Fruit fly (Drosophila melanogaster) whole organism, embryonic: ENCODE results near the gene Ns1.

Experiments
- CG12219 ChIP-seq: fragments of 200-800 bp; sonication (Bioruptor generic); optimal IDR thresholded peaks from 3 replicates; lab custom pipeline; 2018; ENCODE audit warnings: missing biosample characterization, mild to moderate bottlenecking, missing genetic modification characterization
- CG12236 ChIP-seq: fragments of 200-800 bp; sonication (Bioruptor generic); optimal IDR thresholded peaks from 2 replicates; lab custom pipeline; 2016; ENCODE audit warnings: missing biosample characterization, missing genetic modification characterization
- CG12659 ChIP-seq: fragments of 200-800 bp; sonication (Bioruptor generic); optimal IDR thresholded peaks from 3 replicates; lab custom pipeline; 2017; ENCODE audit warnings: mild to moderate bottlenecking, missing biosample characterization, missing genetic modification reagents, missing genetic modification characterization
- CG12769 ChIP-seq: fragments of 200-800 bp; sonication (Bioruptor generic); optimal IDR thresholded peaks from 2 replicates; lab custom pipeline; 2019; ENCODE audit warnings: missing biosample characterization, mild to moderate bottlenecking, missing genetic modification characterization, moderate library complexity
- CG13123 ChIP-seq: fragments of 200-800 bp; sonication (Bioruptor generic); optimal IDR thresholded peaks from 2 replicates; lab custom pipeline; 2016; ENCODE audit warnings: missing biosample characterization, missing genetic modification characterization
- CG13775 ChIP-seq: fragments of 200-800 bp; sonication (Bioruptor generic); optimal IDR thresholded peaks from 3 replicates; lab custom pipeline; 2017; ENCODE audit warnings: missing biosample characterization, mild to moderate bottlenecking, missing genetic modification characterization
- CG13894 ChIP-seq: fragments of 200-800 bp; sonication (Bioruptor generic); optimal IDR thresholded peaks from 3 replicates; lab custom pipeline; 2018; ENCODE audit warnings: missing biosample characterization, mild to moderate bottlenecking, missing genetic modification characterization, moderate library complexity
- CG14050 ChIP-seq: fragments of 200-800 bp; sonication (Bioruptor generic); IDR thresholded peaks from 3 replicates; pipeline ENCODE4 v1.3.6; 2022; ENCODE audit warnings: missing biosample characterization, missing genetic modification characterization
- CG15073 ChIP-seq: fragments of 200-800 bp; sonication (Bioruptor generic); optimal IDR thresholded peaks from 2 replicates; lab custom pipeline; 2016; ENCODE audit warnings: missing biosample characterization, missing genetic modification characterization
- CG15696 ChIP-seq: fragments of 200-800 bp; sonication (Bioruptor generic); optimal IDR thresholded peaks from 2 replicates; lab custom pipeline; 2019; ENCODE audit warnings: missing biosample characterization, mild to moderate bottlenecking, missing genetic modification characterization, moderate library complexity
- CG17802 ChIP-seq: fragments of 200-800 bp; sonication (Bioruptor generic); optimal IDR thresholded peaks from 2 replicates; lab custom pipeline; 2018; ENCODE audit warnings: missing biosample characterization, mild to moderate bottlenecking, missing genetic modification characterization, moderate library complexity
- CG17829 ChIP-seq: fragments of 200-800 bp; optimal IDR thresholded peaks from 2 replicates; lab custom pipeline; 2019; ENCODE audit warnings: missing biosample characterization, mild to moderate bottlenecking, missing genetic modification characterization, moderate library complexity
- CG2129 ChIP-seq: fragments of 200-800 bp; sonication (Bioruptor generic); IDR thresholded peaks from 2 replicates; pipeline ENCODE4 v1.3.6; 2022; ENCODE audit warnings: missing biosample characterization, missing genetic modification characterization; ENCODE audit not compliant: partially characterized antibody
- CG2712 ChIP-seq: fragments of 200-800 bp; optimal IDR thresholded peaks from 3 replicates; lab custom pipeline; 2019; ENCODE audit warnings: missing biosample characterization, mild to moderate bottlenecking, missing genetic modification characterization, moderate library complexity
- CG30403 ChIP-seq: fragments of 200-800 bp; sonication (Bioruptor generic); optimal IDR thresholded peaks from 3 replicates; lab custom pipeline; 2016; ENCODE audit warnings: missing biosample characterization, missing genetic modification characterization
- CG33213 ChIP-seq: fragments of 200-800 bp; sonication (Bioruptor generic); optimal IDR thresholded peaks from 3 replicates; lab custom pipeline; 2016; ENCODE audit warnings: missing biosample characterization, missing genetic modification characterization
- CG3407 ChIP-seq: fragments of 200-800 bp; sonication (Bioruptor generic); optimal IDR thresholded peaks from 2 replicates; lab custom pipeline; 2018; ENCODE audit warnings: missing biosample characterization, mild to moderate bottlenecking, missing genetic modification characterization
- CG34422 ChIP-seq: fragments of 200-800 bp; sonication (Bioruptor generic); IDR thresholded peaks from 3 replicates; pipeline ENCODE4 v1.3.6; 2022; ENCODE audit warnings: missing biosample characterization, missing genetic modification characterization
- CG5953 ChIP-seq: fragments of 200-800 bp; sonication (Bioruptor generic); IDR thresholded peaks from 2 replicates; pipeline ENCODE4 v1.3.6; 2022; ENCODE audit warnings: missing biosample characterization, missing genetic modification characterization
- CG6175 ChIP-seq: fragments of 200-800 bp; sonication (Bioruptor generic); IDR thresholded peaks from 3 replicates; pipeline ENCODE4 v1.3.6; 2022; ENCODE audit warnings: missing biosample characterization, missing genetic modification characterization
- CG6654 ChIP-seq: fragments of 200-800 bp; sonication (Bioruptor generic); optimal IDR thresholded peaks from 2 replicates; lab custom pipeline; 2017; ENCODE audit warnings: missing biosample characterization, mild to moderate bottlenecking, missing genetic modification characterization
- CG6683 ChIP-seq: fragments of 200-800 bp; sonication (Bioruptor generic); optimal IDR thresholded peaks from 2 replicates; lab custom pipeline; 2017; ENCODE audit warnings: missing biosample characterization, mild to moderate bottlenecking, missing genetic modification characterization, missing genetic modification reagents
- CG9609 ChIP-seq: fragments of 200-800 bp; sonication (Bioruptor generic); optimal IDR thresholded peaks from 3 replicates; lab custom pipeline; 2016; ENCODE audit warnings: missing biosample characterization, missing genetic modification characterization
- CTCF ChIP-seq: fragments of 200-800 bp; sonication (Bioruptor generic); optimal IDR thresholded peaks from 2 replicates; lab custom pipeline; 2017; ENCODE audit warnings: missing biosample characterization, mild to moderate bottlenecking, missing genetic modification characterization, moderate library complexity
- D ChIP-seq, 2 experiments: fragments of 200-800 bp in 1 of 2; fragments of >200 bp in 1 of 2; sonication (Bioruptor generic) in 1 of 2; optimal IDR thresholded peaks; 2 replicates in 1 of 2; 3 replicates in 1 of 2; lab custom pipeline; 2017; ENCODE audit warnings: mild to moderate bottlenecking in 1 of 2, missing biosample characterization in 1 of 2, missing genetic modification characterization in 1 of 2, missing genetic modification reagents in 1 of 2
- Dek ChIP-seq: fragments of 200-800 bp; sonication (Bioruptor generic); optimal IDR thresholded peaks from 3 replicates; lab custom pipeline; 2019; ENCODE audit warnings: missing biosample characterization, mild to moderate bottlenecking, missing genetic modification characterization, moderate library complexity
- Fer3 ChIP-seq: fragments of 200-800 bp; sonication (Bioruptor generic); optimal IDR thresholded peaks from 2 replicates; lab custom pipeline; 2018; ENCODE audit warnings: missing biosample characterization, mild to moderate bottlenecking, missing genetic modification characterization, moderate library complexity
- HLH3B ChIP-seq: fragments of 200-800 bp; sonication (Bioruptor generic); IDR thresholded peaks from 2 replicates; pipeline ENCODE4 v1.3.6; 2022; ENCODE audit warnings: missing biosample characterization, missing genetic modification characterization
- Hand ChIP-seq: fragments of 200-800 bp; sonication (Bioruptor generic); optimal IDR thresholded peaks from 2 replicates; lab custom pipeline; 2017; ENCODE audit warnings: mild to moderate bottlenecking, missing biosample characterization, missing genetic modification reagents, missing genetic modification characterization
- Hr39 ChIP-seq: fragments of >200 bp; optimal IDR thresholded peaks from 2 replicates; lab custom pipeline; 2017
- Hsf ChIP-seq: fragments of 200-800 bp; sonication (Bioruptor generic); optimal IDR thresholded peaks from 3 replicates; lab custom pipeline; 2016; ENCODE audit warnings: missing biosample characterization, missing genetic modification characterization
- Oli ChIP-seq: fragments of 200-800 bp; sonication (Bioruptor generic); optimal IDR thresholded peaks from 2 replicates; lab custom pipeline; 2018; ENCODE audit warnings: missing biosample characterization, mild to moderate bottlenecking, missing genetic modification characterization, moderate library complexity
- Scr ChIP-seq: fragments of 200-800 bp; sonication (Bioruptor generic); IDR thresholded peaks from 2 replicates; pipeline ENCODE4 v1.3.6; 2022; ENCODE audit warnings: missing biosample characterization, missing genetic modification characterization; ENCODE audit not compliant: partially characterized antibody
- bab2 ChIP-seq: fragments of 200-800 bp; sonication (Bioruptor generic); optimal IDR thresholded peaks from 2 replicates; lab custom pipeline; 2016; ENCODE audit warnings: missing biosample characterization, missing genetic modification characterization
- btn ChIP-seq: fragments of 200-800 bp; sonication (Bioruptor generic); optimal IDR thresholded peaks from 2 replicates; lab custom pipeline; 2016; ENCODE audit warnings: missing biosample characterization, missing genetic modification characterization
- cato ChIP-seq: fragments of 200-800 bp; sonication (Bioruptor generic); optimal IDR thresholded peaks from 2 replicates; lab custom pipeline; 2016; ENCODE audit warnings: missing biosample characterization, missing genetic modification characterization, borderline replicate concordance
- danr ChIP-seq: fragments of 200-800 bp; sonication (Bioruptor generic); IDR thresholded peaks from 2 replicates; pipeline ENCODE4 v1.3.6; 2022; ENCODE audit warnings: missing biosample characterization, missing genetic modification characterization
- en ChIP-seq: fragments of 200-800 bp; sonication (Bioruptor generic); optimal IDR thresholded peaks from 2 replicates; lab custom pipeline; 2016; ENCODE audit warnings: missing biosample characterization, missing genetic modification characterization
- ewg ChIP-seq: fragments of 200-800 bp; sonication (Bioruptor generic); optimal IDR thresholded peaks from 3 replicates; lab custom pipeline; 2017; ENCODE audit warnings: mild to moderate bottlenecking, missing biosample characterization, missing genetic modification reagents, missing genetic modification characterization
- fd96Cb ChIP-seq: fragments of 200-800 bp; sonication (Bioruptor generic); optimal IDR thresholded peaks from 2 replicates; lab custom pipeline; 2018; ENCODE audit warnings: missing biosample characterization, mild to moderate bottlenecking, missing genetic modification characterization, moderate library complexity
- hbn ChIP-seq: fragments of 200-800 bp; sonication (Bioruptor generic); IDR thresholded peaks from 2 replicates; pipeline ENCODE4 v1.3.6; 2022; ENCODE audit warnings: missing biosample characterization, missing genetic modification characterization; ENCODE audit not compliant: partially characterized antibody
- kay ChIP-seq: fragments of 200-800 bp; sonication (Bioruptor generic); optimal IDR thresholded peaks from 2 replicates; lab custom pipeline; 2016; ENCODE audit warnings: missing biosample characterization, missing genetic modification characterization
- lilli ChIP-seq: fragments of 200-800 bp; sonication (Bioruptor generic); optimal IDR thresholded peaks from 3 replicates; lab custom pipeline; 2016; ENCODE audit warnings: missing biosample characterization, missing genetic modification characterization
- maf-S ChIP-seq: fragments of 200-800 bp; sonication (Bioruptor generic); optimal IDR thresholded peaks from 2 replicates; lab custom pipeline; 2016; ENCODE audit warnings: missing biosample characterization, missing genetic modification characterization
- pb ChIP-seq: fragments of 200-800 bp; sonication (Bioruptor generic); optimal IDR thresholded peaks from 3 replicates; lab custom pipeline; 2016; ENCODE audit warnings: missing biosample characterization, missing genetic modification characterization
- pnt ChIP-seq: fragments of 200-800 bp; sonication (Bioruptor generic); optimal IDR thresholded peaks from 3 replicates; lab custom pipeline; 2016; ENCODE audit warnings: missing biosample characterization, missing genetic modification characterization
- pum ChIP-seq: fragments of 200-800 bp; sonication (Bioruptor generic); optimal IDR thresholded peaks from 2 replicates; lab custom pipeline; 2016; ENCODE audit warnings: missing biosample characterization, missing genetic modification characterization
- sug ChIP-seq: fragments of 200-800 bp; optimal IDR thresholded peaks from 2 replicates; lab custom pipeline; 2019; ENCODE audit warnings: missing biosample characterization, mild to moderate bottlenecking, missing genetic modification characterization, moderate library complexity
- unpg ChIP-seq: fragments of 200-800 bp; sonication (Bioruptor generic); optimal IDR thresholded peaks from 3 replicates; lab custom pipeline; 2018; ENCODE audit warnings: missing biosample characterization, mild to moderate bottlenecking, missing genetic modification characterization, moderate library complexity

Ns1 gene

DNA sequence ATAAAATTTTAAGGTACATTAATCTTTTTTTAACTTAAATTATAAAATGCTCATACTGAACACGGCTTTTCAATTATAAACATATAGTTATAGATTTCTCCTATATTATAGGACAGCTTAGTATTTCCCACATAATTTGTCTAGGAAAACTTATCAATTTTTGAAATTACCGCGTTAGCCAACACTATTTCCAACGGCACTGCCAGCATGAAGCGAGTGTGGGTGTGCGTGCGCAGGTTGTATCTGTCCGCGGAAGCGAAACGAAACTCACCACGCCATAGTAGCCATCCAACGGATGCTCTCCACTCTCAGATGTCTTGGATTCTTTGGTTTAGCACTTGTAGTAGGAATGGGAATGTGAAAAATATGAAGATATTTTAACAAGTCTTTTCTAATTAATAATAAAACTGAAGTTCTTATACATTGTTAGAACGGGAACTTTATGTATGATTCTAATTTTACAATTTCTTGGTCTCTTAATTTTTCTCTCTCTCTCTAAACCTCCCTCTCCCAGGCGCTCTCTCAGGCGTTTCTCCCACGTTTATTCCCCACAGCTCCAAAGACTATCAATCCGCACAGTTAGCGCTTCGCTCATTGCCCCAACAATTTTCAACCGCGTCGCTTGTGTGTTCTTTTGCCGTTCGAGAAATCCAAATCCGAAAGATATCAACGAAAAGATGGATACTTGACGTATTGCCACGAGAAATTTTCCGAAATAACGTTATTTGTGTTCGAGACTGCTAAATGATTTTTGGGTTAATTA, 18.9 kb downstream of the Ns1 start, which contains the start of gene Dad (continued):
- TF ChIP-seq CG6683 (no peak), sug (tag; lab: Kevin White, UChicago) (no peak), pnt (GFP tag; lab: Kevin White, UChicago) (no peak), CTCF (no peak), hbn (peak; percentile 16; the same call in 1 of the 2 replicates), CG17802 (tag; lab: Kevin White, UChicago) (no peak), pb (GFP tag; lab: Kevin White, UChicago) (no peak), CG12659 (GFP tag; lab: Kevin White, UChicago) (peak; percentile 15), Hr39 (lab: Kevin White, UChicago) (no peak), btn (GFP tag; lab: Kevin White, UChicago) (no peak), CG6654 (GFP tag; lab: Kevin White, UChicago) (no peak), CG13894 (tag; lab: Kevin White, UChicago) (peak; percentile 10), bab2 (GFP tag; lab: Kevin White, UChicago) (no peak), Hand (GFP tag; lab: Kevin White, UChicago) (peak; percentile 65), CG12769 (tag; lab: Kevin White, UChicago) (peak; percentile 51), CG13775 (GFP tag; lab: Kevin White, UChicago) (peak; percentile 22), CG5953 (0 out of 2 replicates have a peak, but pooled peaks have one; percentile 27), en (GFP tag; lab: Kevin White, UChicago) (no peak), unpg (GFP tag; lab: Kevin White, UChicago) (peak; percentile 32), ewg (GFP tag; lab: Kevin White, UChicago) (peak; percentile 99), CG14050 (no peak), kay (GFP tag; lab: Kevin White, UChicago) (no peak), CG33213 (GFP tag; lab: Kevin White, UChicago) (no peak), CG15073 (GFP tag; lab: Kevin White, UChicago) (no peak), CG30403 (GFP tag; lab: Kevin White, UChicago) (no peak), CG13123 (no peak), Scr (GFP tag; lab: Robert Waterston, UW) (0 out of 2 replicates have a peak, but pooled peaks have one; percentile 38), Dek (tag; lab: Kevin White, UChicago) (peak; percentile 31), CG17829 (no peak), CG9609 (GFP tag; lab: Kevin White, UChicago) (no peak)

DNA sequence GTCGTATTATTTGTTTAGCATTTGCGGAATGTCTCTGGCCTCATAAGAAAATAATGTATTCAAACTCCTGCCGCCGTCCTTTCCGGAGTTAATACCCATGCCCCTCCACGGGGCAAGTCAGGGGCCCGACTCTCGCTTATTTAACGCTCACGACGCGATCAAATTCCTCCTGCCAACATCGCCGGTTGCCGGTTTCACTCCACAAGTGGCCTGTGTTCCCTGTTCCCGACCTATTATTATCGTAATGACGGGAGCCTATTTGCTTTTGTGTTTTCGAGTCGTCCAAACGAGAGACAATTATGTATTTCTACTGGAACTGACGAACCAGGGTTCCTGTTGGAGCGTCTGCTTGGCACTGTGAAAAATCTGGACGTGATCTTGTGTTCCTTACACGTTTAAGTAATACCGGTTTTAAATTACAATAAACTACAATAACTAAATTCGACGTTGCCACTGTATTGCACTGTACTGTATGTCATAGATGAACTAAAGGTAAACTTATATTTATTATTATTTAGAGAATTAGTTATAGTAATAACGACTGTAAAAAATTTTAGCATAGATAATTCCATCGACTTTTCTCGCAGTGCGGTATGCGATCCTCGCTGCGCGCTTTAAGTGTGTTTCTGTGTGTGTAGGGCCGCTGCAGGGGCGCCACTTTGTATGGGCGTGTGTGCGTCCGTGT, 19.9 kb downstream of the Ns1 start:
- TF ChIP-seq lilli (GFP tag; lab: Kevin White, UChicago) (peak; percentile 27), CG12236 (GFP tag; lab: Kevin White, UChicago) (no peak), CG6175 (GFP tag; lab: Robert Waterston, UW) (no peak), Oli (tag; lab: Kevin White, UChicago) (peak; percentile 32), CG15696 (peak; percentile 95), D (optimal IDR thresholded peaks at IDR 0.05; lab: Kevin White, UChicago) (no peak), D (GFP tag; optimal IDR thresholded peaks at IDR 0.05; lab: Kevin White, UChicago) (peak; percentile 65), danr (GFP tag; lab: Robert Waterston, UW) (no peak), maf-S (GFP tag; lab: Kevin White, UChicago) (no peak), HLH3B (GFP tag; lab: Robert Waterston, UW) (no peak), CG12219 (GFP tag; lab: Kevin White, UChicago) (no peak), cato (peak; percentile 18), CG3407 (peak; percentile 8), Hsf (GFP tag; lab: Kevin White, UChicago) (peak; percentile 22), CG2712 (tag; lab: Kevin White, UChicago) (peak; percentile 87), Fer3 (tag; lab: Kevin White, UChicago) (no peak), CG2129 (no peak), pum (peak; percentile 25), CG34422 (peak; percentile 68; the same call in 2 of the 3 replicates), fd96Cb (tag; lab: Kevin White, UChicago) (peak; percentile 38)
